Fruit fly (Drosophila melanogaster) whole organism, wandering third instar larva: ENCODE data around the gene CG13313.

Experiments used
- Abd-B ChIP-seq: fragments of >200 bp; optimal IDR thresholded peaks from 2 replicates; lab custom pipeline; 2017; ENCODE audit warnings: missing biosample characterization, missing genetic modification characterization
- CG32264 ChIP-seq: fragments of 200-800 bp; sonication (Bioruptor generic); optimal IDR thresholded peaks from 2 replicates; lab custom pipeline; 2016; ENCODE audit warnings: missing biosample characterization, missing genetic modification characterization
- CG9705 ChIP-seq: fragments of 200-800 bp; sonication (Bioruptor generic); optimal IDR thresholded peaks from 2 replicates; lab custom pipeline; 2018; ENCODE audit warnings: missing biosample characterization, mild to moderate bottlenecking, missing genetic modification characterization
- CrebA ChIP-seq: fragments of 200-800 bp; sonication (Bioruptor generic); optimal IDR thresholded peaks from 2 replicates; lab custom pipeline; 2016; ENCODE audit warnings: missing biosample characterization, mild to moderate bottlenecking, missing genetic modification characterization, borderline replicate concordance
- Dfd ChIP-seq: fragments of >200 bp; optimal IDR thresholded peaks from 2 replicates; lab custom pipeline; 2017; ENCODE audit warnings: missing biosample characterization, missing genetic modification characterization
- Dif ChIP-seq: fragments of 200-275, 200-300 bp; sonication (Bioruptor generic); optimal IDR thresholded peaks from 2 replicates; lab custom pipeline; 2018; ENCODE audit warnings: missing biosample characterization, missing genetic modification characterization; ENCODE audit not compliant: partially characterized antibody
- HLH106 ChIP-seq: fragments of 200-800 bp; optimal IDR thresholded peaks from 3 replicates; lab custom pipeline; 2019; ENCODE audit warnings: missing biosample characterization, mild to moderate bottlenecking, missing genetic modification characterization, moderate library complexity
- Hnf4 ChIP-seq: fragments of 200-800 bp; sonication (Bioruptor generic); optimal IDR thresholded peaks from 2 replicates; lab custom pipeline; 2016; ENCODE audit warnings: missing biosample characterization, mild to moderate bottlenecking, missing genetic modification characterization
- Hr83 ChIP-seq: fragments of 200-300 bp; sonication (Bioruptor generic); optimal IDR thresholded peaks from 2 replicates; lab custom pipeline; 2016; ENCODE audit warnings: missing biosample characterization, mild to moderate bottlenecking, missing genetic modification characterization, moderate library complexity; ENCODE audit not compliant: poor library complexity, severe bottlenecking
- Jra ChIP-seq: sonication (Bioruptor generic); optimal IDR thresholded peaks from 2 replicates; lab custom pipeline; 2016; ENCODE audit warnings: missing biosample characterization, missing genetic modification characterization
- Mio ChIP-seq: sonication (Bioruptor generic); optimal IDR thresholded peaks from 2 replicates; lab custom pipeline; 2016; ENCODE audit warnings: missing biosample characterization, missing genetic modification characterization
- N ChIP-seq: fragments of >200 bp; optimal IDR thresholded peaks from 2 replicates; lab custom pipeline; 2018; ENCODE audit warnings: missing biosample characterization, missing external identifiers, missing genetic modification characterization
- OdsH ChIP-seq: fragments of 200-800 bp; sonication (Bioruptor generic); optimal IDR thresholded peaks from 2 replicates; lab custom pipeline; 2016; ENCODE audit warnings: missing biosample characterization, mild to moderate bottlenecking, missing genetic modification characterization
- Rel ChIP-seq, 2 experiments: fragments of 200-800 bp; sonication (Bioruptor generic) in 1 of 2; optimal IDR thresholded peaks; 2 replicates in 1 of 2; 3 replicates in 1 of 2; lab custom pipeline; 2016 to 2019; ENCODE audit warnings: mild to moderate bottlenecking in 2 of 2, missing biosample characterization in 2 of 2, missing genetic modification characterization in 2 of 2, moderate library complexity in 1 of 2
- Sp1 ChIP-seq: fragments of 200-800 bp; sonication (Bioruptor generic); optimal IDR thresholded peaks from 3 replicates; lab custom pipeline; 2019; ENCODE audit warnings: missing biosample characterization, mild to moderate bottlenecking, missing genetic modification characterization, moderate library complexity
- Vsx2 ChIP-seq: fragments of 200-300, 225-300 bp; sonication (Bioruptor generic); optimal IDR thresholded peaks from 2 replicates; lab custom pipeline; 2018; ENCODE audit warnings: missing biosample characterization, missing genetic modification characterization; ENCODE audit not compliant: partially characterized antibody
- br ChIP-seq: fragments of 200-800 bp; sonication (Bioruptor generic); optimal IDR thresholded peaks from 2 replicates; lab custom pipeline; 2016; ENCODE audit warnings: missing biosample characterization, missing genetic modification characterization
- brk ChIP-seq: fragments of 200-800 bp; sonication (Bioruptor generic); optimal IDR thresholded peaks from 2 replicates; lab custom pipeline; 2016; ENCODE audit warnings: missing biosample characterization, mild to moderate bottlenecking, missing genetic modification characterization
- dl ChIP-seq, 2 experiments: fragments of 175-275, 200-275 bp in 1 of 2; fragments of 200-275 bp in 1 of 2; sonication (Bioruptor generic); optimal IDR thresholded peaks; lab custom pipeline; 2018; ENCODE audit warnings: mild to moderate bottlenecking in 2 of 2, missing biosample characterization in 2 of 2, missing genetic modification characterization in 2 of 2, moderate library complexity in 2 of 2; ENCODE audit not compliant: partially characterized antibody in 2 of 2, insufficient read depth in 1 of 2
- dmrt93B ChIP-seq: fragments of 200-800 bp; sonication (Bioruptor generic); optimal IDR thresholded peaks from 2 replicates; lab custom pipeline; 2018; ENCODE audit warnings: missing biosample characterization, mild to moderate bottlenecking, missing genetic modification characterization
- ey ChIP-seq: fragments of 200-800 bp; sonication (Bioruptor generic); optimal IDR thresholded peaks from 2 replicates; lab custom pipeline; 2016; ENCODE audit warnings: missing biosample characterization, missing genetic modification characterization
- foxo ChIP-seq, 2 experiments: fragments of 200-800 bp; sonication (Bioruptor generic); optimal IDR thresholded peaks; 2 replicates in 1 of 2; 3 replicates in 1 of 2; lab custom pipeline; 2016 to 2017; ENCODE audit warnings: missing biosample characterization in 2 of 2, missing genetic modification characterization in 2 of 2
- fru ChIP-seq: fragments of 200-800 bp; sonication (Bioruptor generic); optimal IDR thresholded peaks from 3 replicates; lab custom pipeline; 2016; ENCODE audit warnings: missing biosample characterization, mild to moderate bottlenecking, missing genetic modification characterization
- h ChIP-seq: fragments of 200-800 bp; sonication (Bioruptor generic); optimal IDR thresholded peaks from 3 replicates; lab custom pipeline; 2016; ENCODE audit warnings: missing biosample characterization, mild to moderate bottlenecking, missing genetic modification characterization
- jim ChIP-seq: fragments of 175-275, 200-325 bp; sonication (Bioruptor generic); optimal IDR thresholded peaks from 2 replicates; lab custom pipeline; 2016; ENCODE audit warnings: missing biosample characterization, mild to moderate bottlenecking, missing genetic modification characterization
- lola ChIP-seq: fragments of >200 bp; optimal IDR thresholded peaks from 2 replicates; lab custom pipeline; 2017; ENCODE audit warnings: missing biosample characterization, missing genetic modification characterization
- pan ChIP-seq: fragments of >200 bp; optimal IDR thresholded peaks from 2 replicates; lab custom pipeline; 2017
- psq ChIP-seq: fragments of 200-800 bp; sonication (Bioruptor generic); optimal IDR thresholded peaks from 3 replicates; lab custom pipeline; 2017; ENCODE audit warnings: missing biosample characterization, mild to moderate bottlenecking, missing genetic modification characterization, moderate library complexity
- rgr ChIP-seq: fragments of 200-800 bp; sonication (Bioruptor generic); optimal IDR thresholded peaks from 3 replicates; lab custom pipeline; 2016; ENCODE audit warnings: missing biosample characterization, mild to moderate bottlenecking, missing genetic modification characterization
- sage ChIP-seq: fragments of 200-800 bp; sonication (Bioruptor generic); optimal IDR thresholded peaks from 2 replicates; lab custom pipeline; 2016; ENCODE audit warnings: missing biosample characterization, mild to moderate bottlenecking, missing genetic modification characterization
- sv ChIP-seq: fragments of 200-800 bp; sonication (Bioruptor generic); optimal IDR thresholded peaks from 3 replicates; lab custom pipeline; 2016; ENCODE audit warnings: missing biosample characterization, missing genetic modification characterization
- tai ChIP-seq: sonication (Bioruptor generic); optimal IDR thresholded peaks from 2 replicates; lab custom pipeline; 2016; ENCODE audit warnings: missing biosample characterization, missing genetic modification characterization
- usp ChIP-seq: fragments of >200 bp; optimal IDR thresholded peaks from 2 replicates; lab custom pipeline; 2017; ENCODE audit warnings: missing biosample characterization, missing genetic modification characterization

Gene CG13313

dm6 chr3L:8925679-8926078 lies 33.0 kb upstream of the CG13313 start:
- no peak for TF ChIP-seq lola (GFP tag; lab: Kevin White, UChicago)
- TF ChIP-seq N (GFP tag; lab: Kevin White, UChicago) = no peak
- TF ChIP-seq Jra = no peak
- TF ChIP-seq sv = no peak
- TF ChIP-seq Vsx2 (GFP tag; lab: Kevin White, UChicago) = no peak
- TF ChIP-seq brk = no peak
- no peak for TF ChIP-seq Dfd (GFP tag; lab: Kevin White, UChicago)
- TF ChIP-seq fru (GFP tag; lab: Kevin White, UChicago) = no peak
- TF ChIP-seq ey = no peak
- TF ChIP-seq jim (GFP tag; lab: Kevin White, UChicago) = no peak
- TF ChIP-seq Mio = no peak
- TF ChIP-seq OdsH (GFP tag; lab: Kevin White, UChicago) = no peak
- TF ChIP-seq psq (GFP tag; lab: Kevin White, UChicago) = no peak
- TF ChIP-seq Hnf4 (GFP tag; lab: Kevin White, UChicago) = no peak

DNA sequence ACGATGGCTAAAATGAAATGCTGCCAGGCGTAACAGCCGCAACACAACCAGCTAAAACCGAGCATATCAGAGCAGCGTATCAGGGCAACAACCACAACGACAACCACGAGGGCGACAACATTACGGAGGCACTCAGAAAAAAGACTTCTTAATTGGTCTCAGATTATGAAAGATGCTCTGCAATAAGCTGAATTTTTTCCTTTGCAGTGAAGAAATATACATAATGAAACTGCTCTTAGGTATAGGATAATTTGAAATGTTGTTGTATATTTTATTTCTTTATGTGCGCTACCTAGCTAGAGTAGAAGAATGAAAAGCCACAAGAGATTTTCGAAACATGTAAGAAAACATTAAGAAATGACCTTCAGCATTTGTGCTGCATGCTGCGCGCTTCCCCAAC lies 29.1 kb upstream of the CG13313 start:
- TF ChIP-seq Abd-B (GFP tag; lab: Kevin White, UChicago) (no peak), HLH106 (tag; lab: Kevin White, UChicago) (no peak), pan (lab: Kevin White, UChicago) (no peak), N (GFP tag; lab: Kevin White, UChicago) (no peak), Dif (GFP tag; lab: Kevin White, UChicago) (no peak), h (no peak), ey (no peak), dl (GFP tag; optimal IDR thresholded peaks at IDR 0.05; lab: Kevin White, UChicago; ENCODE audit: insufficient read depth in 1 of 2, partially characterized antibody in 2 of 2) (no peak), Hr83 (GFP tag; lab: Kevin White, UChicago) (no peak), br (no peak), brk (no peak), rgr (GFP tag; lab: Kevin White, UChicago) (no peak), tai (no peak), usp (GFP tag; lab: Kevin White, UChicago) (no peak), Hnf4 (GFP tag; lab: Kevin White, UChicago) (no peak), CG32264 (GFP tag; lab: Kevin White, UChicago) (no peak), sv (no peak)

dm6 chr3L:8931916-8932315 lies 26.7 kb upstream of the CG13313 start:
- TF ChIP-seq sage (GFP tag; lab: Kevin White, UChicago) (no peak), CrebA (GFP tag; lab: Kevin White, UChicago) (peak; percentile 34)

- TF ChIP-seq Dif (GFP tag; lab: Kevin White, UChicago) (no peak), pan (lab: Kevin White, UChicago) (no peak), Jra (no peak), Abd-B (GFP tag; lab: Kevin White, UChicago) (no peak)
- TF ChIP-seq, all 38 proteins: peak for 0
These were observed 19.0 kb upstream of the CG13313 start for dm6 chr3L:8939654-8940053.

- TF ChIP-seq Dfd (GFP tag; lab: Kevin White, UChicago) = no peak
- no peak for TF ChIP-seq Hr83 (GFP tag; lab: Kevin White, UChicago)
- TF ChIP-seq pan (lab: Kevin White, UChicago) = no peak
- TF ChIP-seq CG9705 (GFP tag; lab: Kevin White, UChicago) = no peak
- no peak for TF ChIP-seq Mio
- TF ChIP-seq fru (GFP tag; lab: Kevin White, UChicago) = no peak
- TF ChIP-seq foxo (GFP tag; optimal IDR thresholded peaks at IDR 0.05; lab: Kevin White, UChicago) = no peak
- no peak for TF ChIP-seq CrebA (GFP tag; lab: Kevin White, UChicago)
- TF ChIP-seq Sp1 (GFP tag; lab: Kevin White, UChicago) = no peak
- TF ChIP-seq HLH106 (tag; lab: Kevin White, UChicago) = no peak
- TF ChIP-seq Rel (GFP tag; optimal IDR thresholded peaks at IDR 0.05; lab: Kevin White, UChicago) = no peak
- TF ChIP-seq Rel (tag; optimal IDR thresholded peaks at IDR 0.05; lab: Kevin White, UChicago) = no peak
- no peak for TF ChIP-seq dl (GFP tag; optimal IDR thresholded peaks at IDR 0.05; lab: Kevin White, UChicago; ENCODE audit: insufficient read depth in 1 of 2, partially characterized antibody in 2 of 2)
- no peak for TF ChIP-seq rgr (GFP tag; lab: Kevin White, UChicago)
- TF ChIP-seq sage (GFP tag; lab: Kevin White, UChicago) = no peak
- TF ChIP-seq dmrt93B (GFP tag; lab: Kevin White, UChicago) = no peak
These were observed 10.7 kb upstream of the CG13313 start for dm6 chr3L:8947848-8948494.
